Fruit fly (Drosophila melanogaster): Measurements from ENCODE around the gene CG12795.

Gene CG12795

DNA sequence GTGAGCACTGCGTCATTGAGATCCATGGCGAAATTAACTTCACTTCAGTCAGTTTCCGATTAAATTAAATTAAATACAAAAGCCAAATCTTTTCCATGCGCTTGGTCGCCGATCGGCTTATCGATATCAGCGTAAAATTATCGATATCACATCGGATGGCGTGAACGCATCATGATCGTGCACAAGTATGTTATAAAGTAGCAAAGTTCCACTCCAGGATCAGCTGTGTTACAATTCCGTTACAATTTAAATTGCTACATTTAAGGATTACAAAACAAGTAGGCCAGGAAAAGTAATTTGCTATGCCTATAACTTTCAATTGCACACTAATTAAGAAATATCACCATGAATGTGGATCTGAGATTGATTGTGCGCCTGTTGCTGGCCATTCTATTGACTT is 17.6 kb downstream of the CG12795 start, which contains the start of the genes Pif1 and CG31776 (continued):
- TF ChIP-seq CG34422 (GFP tag; IDR thresholded peaks at IDR 0.05) (peak; percentile 19; the same call in 1 of the 3 replicates), fd64A (GFP tag; optimal IDR thresholded peaks at IDR 0.05) (no peak), Tbp (GFP tag; optimal IDR thresholded peaks at IDR 0.05) (no peak), btn (GFP tag; optimal IDR thresholded peaks at IDR 0.05) (no peak), CG33557 (GFP tag; optimal IDR thresholded peaks at IDR 0.05) (no peak), Antp (GFP tag; optimal IDR thresholded peaks at IDR 0.05) (no peak), CG10209 (GFP tag; optimal IDR thresholded peaks at IDR 0.05) (no peak), NC2α (GFP tag; optimal IDR thresholded peaks at IDR 0.05) (no peak), CG30403 (GFP tag; optimal IDR thresholded peaks at IDR 0.05) (no peak), TFAM (GFP tag; optimal IDR thresholded peaks at IDR 0.05) (no peak), CG1603 (tag; optimal IDR thresholded peaks at IDR 0.05) (peak; percentile 85), CG34376 (GFP tag; optimal IDR thresholded peaks at IDR 0.05) (no peak), fru (optimal IDR thresholded peaks at IDR 0.05) (no peak), insv (GFP tag; optimal IDR thresholded peaks at IDR 0.05) (no peak), Fer3 (tag; optimal IDR thresholded peaks at IDR 0.05) (no peak), cg (GFP tag; optimal IDR thresholded peaks at IDR 0.05) (no peak), org-1 (GFP tag; optimal IDR thresholded peaks at IDR 0.05) (no peak), Dad (GFP tag; optimal IDR thresholded peaks at IDR 0.05) (no peak), bcd (GFP tag; optimal IDR thresholded peaks at IDR 0.05) (peak; percentile 1), kni (GFP tag; optimal IDR thresholded peaks at IDR 0.05) (no peak), lola (GFP tag; optimal IDR thresholded peaks at IDR 0.05) (no peak), Rx (GFP tag; IDR thresholded peaks at IDR 0.05) (no peak), CG13775 (GFP tag; optimal IDR thresholded peaks at IDR 0.05) (no peak), CG15073 (GFP tag; optimal IDR thresholded peaks at IDR 0.05) (no peak), CG11247 (GFP tag; IDR thresholded peaks at IDR 0.05) (no peak), ro (GFP tag; IDR thresholded peaks at IDR 0.05) (no peak), Lim3 (GFP tag; IDR thresholded peaks at IDR 0.05) (no peak), CG14050 (GFP tag; IDR thresholded peaks at IDR 0.05) (no peak), Opbp (GFP tag; IDR thresholded peaks at IDR 0.05; ENCODE audit: partially characterized antibody) (peak; percentile 91), jigr1 (GFP tag; IDR thresholded peaks at IDR 0.05) (no peak), CG1233 (GFP tag; optimal IDR thresholded peaks at IDR 0.05) (no peak), ATbp (GFP tag; optimal IDR thresholded peaks at IDR 0.05) (no peak), CG8388 (GFP tag; optimal IDR thresholded peaks at IDR 0.05) (no peak), emc (GFP tag; optimal IDR thresholded peaks at IDR 0.05) (no peak), CG5953 (GFP tag; IDR thresholded peaks at IDR 0.05) (no peak), tin (GFP tag; optimal IDR thresholded peaks at IDR 0.05) (no peak), pzg (GFP tag; optimal IDR thresholded peaks at IDR 0.05) (peak; percentile 88), CG12104 (GFP tag; optimal IDR thresholded peaks at IDR 0.05) (no peak), CG3407 (GFP tag; optimal IDR thresholded peaks at IDR 0.05) (no peak), H15 (GFP tag; IDR thresholded peaks at IDR 0.05) (no peak), CG3065 (GFP tag; optimal IDR thresholded peaks at IDR 0.05) (no peak), caup (GFP tag; optimal IDR thresholded peaks at IDR 0.05; ENCODE audit: severe bottlenecking) (no peak), CG10147 (GFP tag; optimal IDR thresholded peaks at IDR 0.05) (no peak), lov (optimal IDR thresholded peaks at IDR 0.05) (no peak), lov (GFP tag; IDR thresholded peaks at IDR 0.05) (no peak), Bgb (GFP tag; IDR thresholded peaks at IDR 0.05; ENCODE audit: partially characterized antibody) (peak; percentile 92), CG7357 (GFP tag; IDR thresholded peaks at IDR 0.05) (peak; percentile 94), maf-S (GFP tag; optimal IDR thresholded peaks at IDR 0.05) (no peak), Hr51 (GFP tag; optimal IDR thresholded peaks at IDR 0.05) (no peak), CG4730 (GFP tag; IDR thresholded peaks at IDR 0.05) (no peak), CG2120 (GFP tag; optimal IDR thresholded peaks at IDR 0.05) (no peak), psq (GFP tag; optimal IDR thresholded peaks at IDR 0.05) (no peak)
